Fruit fly (Drosophila melanogaster) whole organism, embryonic: ENCODE results near the gene IscU.

ENCODE experiments used
- BtbVII ChIP-seq: fragments of 200-800 bp; sonication (Bioruptor generic); optimal IDR thresholded peaks from 3 replicates; lab custom pipeline; 2017; ENCODE audit warnings: missing biosample characterization, mild to moderate bottlenecking, missing genetic modification characterization
- C15 ChIP-seq: fragments of 200-800 bp; sonication (Bioruptor generic); IDR thresholded peaks from 3 replicates; pipeline ENCODE4 v1.3.6; 2022; ENCODE audit warnings: missing biosample characterization, missing genetic modification characterization
- CG10209 ChIP-seq: fragments of 200-800 bp; sonication (Bioruptor generic); optimal IDR thresholded peaks from 3 replicates; lab custom pipeline; 2017; ENCODE audit warnings: missing biosample characterization, mild to moderate bottlenecking, missing genetic modification characterization, missing genetic modification reagents
- CG12219 ChIP-seq: fragments of 200-800 bp; sonication (Bioruptor generic); optimal IDR thresholded peaks from 3 replicates; lab custom pipeline; 2018; ENCODE audit warnings: missing biosample characterization, mild to moderate bottlenecking, missing genetic modification characterization
- CG12942 ChIP-seq: fragments of 200-800 bp; sonication (Bioruptor generic); optimal IDR thresholded peaks from 3 replicates; lab custom pipeline; 2016; ENCODE audit warnings: missing biosample characterization, missing genetic modification characterization
- CG16813 ChIP-seq: fragments of 200-800 bp; sonication (Bioruptor generic); IDR thresholded peaks from 3 replicates; pipeline ENCODE4 v1.3.6; 2022; ENCODE audit warnings: missing biosample characterization, missing genetic modification characterization; ENCODE audit not compliant: partially characterized antibody
- CG16863 ChIP-seq: fragments of 200-800 bp; sonication (Bioruptor generic); optimal IDR thresholded peaks from 3 replicates; lab custom pipeline; 2016; ENCODE audit warnings: missing biosample characterization, missing genetic modification characterization
- CG18619 ChIP-seq: fragments of 200-800 bp; sonication (Bioruptor generic); optimal IDR thresholded peaks from 3 replicates; lab custom pipeline; 2017; ENCODE audit warnings: missing biosample characterization, mild to moderate bottlenecking, missing genetic modification characterization
- CG2875 ChIP-seq: fragments of 200-800 bp; sonication (Bioruptor generic); optimal IDR thresholded peaks from 2 replicates; lab custom pipeline; 2017; ENCODE audit warnings: missing biosample characterization, mild to moderate bottlenecking, missing genetic modification characterization, missing genetic modification reagents
- CG2889 ChIP-seq: fragments of 200-800 bp; sonication (Bioruptor generic); IDR thresholded peaks from 3 replicates; pipeline ENCODE4 v1.3.6; 2022; ENCODE audit warnings: missing biosample characterization, missing genetic modification characterization
- CG31224 ChIP-seq: fragments of 200-800 bp; sonication (Bioruptor generic); IDR thresholded peaks from 2 replicates; pipeline ENCODE4 v1.3.6; 2022; ENCODE audit warnings: missing biosample characterization, missing genetic modification characterization
- CG31365 ChIP-seq: fragments of 200-800 bp; sonication (Bioruptor generic); optimal IDR thresholded peaks from 2 replicates; lab custom pipeline; 2018; ENCODE audit warnings: missing biosample characterization, mild to moderate bottlenecking, missing genetic modification characterization
- CG7271 ChIP-seq: fragments of 200-800 bp; sonication (Bioruptor generic); optimal IDR thresholded peaks from 2 replicates; lab custom pipeline; 2018; ENCODE audit warnings: missing biosample characterization, mild to moderate bottlenecking, missing genetic modification characterization, moderate library complexity
- CG7928 ChIP-seq: fragments of 200-800 bp; sonication (Bioruptor generic); optimal IDR thresholded peaks from 2 replicates; lab custom pipeline; 2017; ENCODE audit warnings: missing biosample characterization, mild to moderate bottlenecking, missing genetic modification characterization
- CG8944 ChIP-seq: fragments of 200-800 bp; sonication (Bioruptor generic); optimal IDR thresholded peaks from 3 replicates; lab custom pipeline; 2016; ENCODE audit warnings: missing biosample characterization, missing genetic modification characterization
- CG9609 ChIP-seq: fragments of 200-800 bp; sonication (Bioruptor generic); optimal IDR thresholded peaks from 3 replicates; lab custom pipeline; 2016; ENCODE audit warnings: missing biosample characterization, missing genetic modification characterization
- CG9797 ChIP-seq: fragments of 200-800 bp; sonication (Bioruptor generic); optimal IDR thresholded peaks from 3 replicates; lab custom pipeline; 2018; ENCODE audit warnings: missing biosample characterization, mild to moderate bottlenecking, missing genetic modification characterization
- CG9932 ChIP-seq: fragments of 200-800 bp; sonication (Bioruptor generic); IDR thresholded peaks from 2 replicates; pipeline ENCODE4 v1.3.6; 2022; ENCODE audit warnings: missing biosample characterization, missing genetic modification characterization
- D19B ChIP-seq: fragments of 200-800 bp; sonication (Bioruptor generic); optimal IDR thresholded peaks from 2 replicates; lab custom pipeline; 2017; ENCODE audit warnings: missing biosample characterization, mild to moderate bottlenecking, missing genetic modification characterization
- HmgD ChIP-seq: fragments of 200-800 bp; sonication (Bioruptor generic); optimal IDR thresholded peaks from 3 replicates; lab custom pipeline; 2016; ENCODE audit warnings: missing biosample characterization, missing genetic modification characterization
- Hr51 ChIP-seq, 2 experiments: fragments of 200-800 bp; sonication (Bioruptor generic); optimal IDR thresholded peaks; 2 replicates in 1 of 2; 3 replicates in 1 of 2; lab custom pipeline; 2016 to 2018; ENCODE audit warnings: missing biosample characterization in 2 of 2, missing genetic modification characterization in 2 of 2, mild to moderate bottlenecking in 1 of 2, moderate library complexity in 1 of 2
- Hsf ChIP-seq: fragments of 200-800 bp; sonication (Bioruptor generic); optimal IDR thresholded peaks from 3 replicates; lab custom pipeline; 2016; ENCODE audit warnings: missing biosample characterization, missing genetic modification characterization
- Lhr ChIP-seq: fragments of 200-800 bp; sonication (Bioruptor generic); optimal IDR thresholded peaks from 3 replicates; lab custom pipeline; 2017; ENCODE audit warnings: mild to moderate bottlenecking, missing biosample characterization, missing genetic modification reagents, missing genetic modification characterization
- NC2α ChIP-seq: fragments of 200-800 bp; sonication (Bioruptor generic); optimal IDR thresholded peaks from 2 replicates; lab custom pipeline; 2016; ENCODE audit warnings: missing biosample characterization, missing genetic modification characterization
- NC2β ChIP-seq: fragments of 200-800 bp; sonication (Bioruptor generic); optimal IDR thresholded peaks from 2 replicates; lab custom pipeline; 2016; ENCODE audit warnings: missing biosample characterization, missing genetic modification characterization
- Nf-YC ChIP-seq: fragments of 200-800 bp; optimal IDR thresholded peaks from 3 replicates; lab custom pipeline; 2019; ENCODE audit warnings: missing biosample characterization, mild to moderate bottlenecking, missing genetic modification characterization, moderate library complexity
- Opbp ChIP-seq: fragments of 200-800 bp; sonication (Bioruptor generic); IDR thresholded peaks from 3 replicates; pipeline ENCODE4 v1.3.6; 2022; ENCODE audit warnings: missing biosample characterization, missing genetic modification characterization; ENCODE audit not compliant: partially characterized antibody
- Sry-β ChIP-seq: fragments of 200-800 bp; sonication (Bioruptor generic); optimal IDR thresholded peaks from 2 replicates; lab custom pipeline; 2018; ENCODE audit warnings: missing biosample characterization, mild to moderate bottlenecking, missing genetic modification characterization, moderate library complexity
- Ssrp ChIP-seq: fragments of 200-800 bp; sonication (Bioruptor generic); optimal IDR thresholded peaks from 2 replicates; lab custom pipeline; 2018; ENCODE audit warnings: missing biosample characterization, mild to moderate bottlenecking, missing genetic modification characterization, moderate library complexity
- Vsx1 ChIP-seq: fragments of 200-800 bp; sonication (Bioruptor generic); optimal IDR thresholded peaks from 2 replicates; lab custom pipeline; 2017; ENCODE audit warnings: missing biosample characterization, mild to moderate bottlenecking, missing genetic modification characterization, missing genetic modification reagents
- ash1 ChIP-seq: fragments of 200-800 bp; sonication (Bioruptor generic); optimal IDR thresholded peaks from 2 replicates; lab custom pipeline; 2018; ENCODE audit warnings: missing biosample characterization, mild to moderate bottlenecking, missing genetic modification characterization
- bab2 ChIP-seq: fragments of 200-800 bp; sonication (Bioruptor generic); optimal IDR thresholded peaks from 2 replicates; lab custom pipeline; 2016; ENCODE audit warnings: missing biosample characterization, missing genetic modification characterization
- danr ChIP-seq: fragments of 200-800 bp; sonication (Bioruptor generic); IDR thresholded peaks from 2 replicates; pipeline ENCODE4 v1.3.6; 2022; ENCODE audit warnings: missing biosample characterization, missing genetic modification characterization
- esg ChIP-seq: fragments of 200-800 bp; sonication (Bioruptor generic); conservative IDR thresholded peaks from 2 replicates; pipeline ENCODE4 v1.3.6; 2022; ENCODE audit warnings: missing biosample characterization, missing genetic modification characterization
- fd96Cb ChIP-seq: fragments of 200-800 bp; sonication (Bioruptor generic); optimal IDR thresholded peaks from 2 replicates; lab custom pipeline; 2018; ENCODE audit warnings: missing biosample characterization, mild to moderate bottlenecking, missing genetic modification characterization, moderate library complexity
- gcm ChIP-seq: fragments of 200-800 bp; sonication (Bioruptor generic); optimal IDR thresholded peaks from 2 replicates; lab custom pipeline; 2019; ENCODE audit warnings: missing biosample characterization, mild to moderate bottlenecking, missing genetic modification characterization, moderate library complexity
- gro ChIP-seq: fragments of 200-800 bp; sonication (Bioruptor generic); optimal IDR thresholded peaks from 2 replicates; lab custom pipeline; 2016; ENCODE audit warnings: missing biosample characterization, missing genetic modification characterization
- ham ChIP-seq: fragments of 200-800 bp; sonication (Bioruptor generic); IDR thresholded peaks from 2 replicates; pipeline ENCODE4 v1.3.6; 2022; ENCODE audit warnings: missing biosample characterization, missing genetic modification characterization
- hth ChIP-seq: fragments of >200 bp; optimal IDR thresholded peaks from 2 replicates; lab custom pipeline; 2017; ENCODE audit warnings: inconsistent platforms
- ind ChIP-seq: fragments of 200-800 bp; sonication (Bioruptor generic); optimal IDR thresholded peaks from 3 replicates; lab custom pipeline; 2016; ENCODE audit warnings: missing biosample characterization, missing genetic modification characterization
- jigr1 ChIP-seq: fragments of 200-800 bp; sonication (Bioruptor generic); IDR thresholded peaks from 3 replicates; pipeline ENCODE4 v1.3.6; 2022; ENCODE audit warnings: missing biosample characterization, missing genetic modification characterization
- nom ChIP-seq: fragments of 200-800 bp; sonication (Bioruptor generic); optimal IDR thresholded peaks from 2 replicates; lab custom pipeline; 2017; ENCODE audit warnings: missing biosample characterization, missing genetic modification characterization, mild to moderate bottlenecking, moderate library complexity, missing genetic modification reagents
- oc ChIP-seq: fragments of 200-800 bp; sonication (Bioruptor generic); optimal IDR thresholded peaks from 2 replicates; lab custom pipeline; 2018; ENCODE audit warnings: missing biosample characterization, mild to moderate bottlenecking, missing genetic modification characterization, moderate library complexity
- p53 ChIP-seq: fragments of 200-800 bp; sonication (Bioruptor generic); optimal IDR thresholded peaks from 2 replicates; lab custom pipeline; 2016; ENCODE audit warnings: missing biosample characterization, missing genetic modification characterization
- peb ChIP-seq: fragments of 200-800 bp; sonication (Bioruptor generic); IDR thresholded peaks from 2 replicates; pipeline ENCODE4 v1.3.6; 2022; ENCODE audit warnings: missing biosample characterization, missing genetic modification characterization
- pnt ChIP-seq: fragments of 200-800 bp; sonication (Bioruptor generic); optimal IDR thresholded peaks from 3 replicates; lab custom pipeline; 2016; ENCODE audit warnings: missing biosample characterization, missing genetic modification characterization
- ranshi ChIP-seq: fragments of 200-800 bp; sonication (Bioruptor generic); IDR thresholded peaks from 2 replicates; pipeline ENCODE4 v1.3.6; 2022; ENCODE audit warnings: missing biosample characterization, missing genetic modification characterization
- sna ChIP-seq: fragments of 200-800 bp; sonication (Bioruptor generic); IDR thresholded peaks from 2 replicates; pipeline ENCODE4 v1.3.6; 2022; ENCODE audit warnings: missing biosample characterization, missing genetic modification characterization; ENCODE audit not compliant: partially characterized antibody
- tgo ChIP-seq: fragments of 200-800 bp; sonication (Bioruptor generic); IDR thresholded peaks from 3 replicates; pipeline ENCODE4 v1.3.6; 2022; ENCODE audit warnings: missing biosample characterization, missing genetic modification characterization
- tup ChIP-seq: fragments of 200-800 bp; sonication (Bioruptor generic); optimal IDR thresholded peaks from 2 replicates; lab custom pipeline; 2016; ENCODE audit warnings: missing biosample characterization, mild to moderate bottlenecking, missing genetic modification characterization, moderate library complexity
- usp ChIP-seq: fragments of >200 bp; optimal IDR thresholded peaks from 2 replicates; lab custom pipeline; 2017; ENCODE audit warnings: missing biosample characterization, missing genetic modification characterization
- zen2 ChIP-seq: fragments of 200-800 bp; sonication (Bioruptor generic); IDR thresholded peaks from 3 replicates; pipeline ENCODE4 v1.3.6; 2022; ENCODE audit warnings: missing biosample characterization, missing genetic modification characterization; ENCODE audit not compliant: partially characterized antibody

Gene IscU

DNA sequence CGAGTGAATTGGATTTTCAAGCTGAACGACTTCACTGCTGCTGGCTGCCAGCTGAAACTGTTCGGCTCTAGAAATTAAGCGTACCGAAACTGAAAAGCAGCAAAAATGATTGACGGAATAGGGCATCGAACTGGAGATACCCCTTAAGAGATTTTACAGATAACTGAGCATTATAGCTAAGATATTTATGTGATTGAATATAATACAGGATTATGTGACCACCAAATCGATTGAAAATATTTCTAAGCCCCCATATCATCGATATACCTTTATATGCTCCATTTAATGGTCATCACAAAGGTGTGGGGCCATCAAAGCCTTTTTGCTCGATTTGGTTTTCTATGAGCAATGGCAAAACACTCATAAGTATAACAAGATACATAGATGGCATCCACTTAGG, 39.2 kb downstream of the IscU start (continued):
- no peak for TF ChIP-seq Lhr (GFP tag; lab: Kevin White, UChicago)
- TF ChIP-seq peb (GFP tag; lab: Robert Waterston, UW): no peak
- TF ChIP-seq CG31224: peak; percentile 47; the same call in 1 of the 2 replicates
- TF ChIP-seq CG31365 (tag; lab: Kevin White, UChicago): no peak
- no peak for TF ChIP-seq CG2889 (GFP tag; lab: Robert Waterston, UW)
- peak; percentile 8 for TF ChIP-seq CG18619 (GFP tag; lab: Kevin White, UChicago)
- TF ChIP-seq tup: no peak
- TF ChIP-seq CG12219 (GFP tag; lab: Kevin White, UChicago): peak; percentile 48
- TF ChIP-seq CG10209: peak; percentile 32
- peak; percentile 58 for TF ChIP-seq esg (GFP tag; lab: Robert Waterston, UW)
- TF ChIP-seq C15: no peak
- TF ChIP-seq nom: no peak
- TF ChIP-seq fd96Cb (tag; lab: Kevin White, UChicago): no peak
- TF ChIP-seq bab2: no peak
- TF ChIP-seq CG7928: no peak
- no peak for TF ChIP-seq NC2β (GFP tag; lab: Kevin White, UChicago)
- TF ChIP-seq tgo: peak; percentile 58; the same call in 2 of the 3 replicates
- no peak for TF ChIP-seq CG9797
- TF ChIP-seq p53 (GFP tag; lab: Kevin White, UChicago): no peak
- TF ChIP-seq D19B (GFP tag; lab: Kevin White, UChicago): peak; percentile 89
- no peak for TF ChIP-seq ind (GFP tag; lab: Kevin White, UChicago)
- no peak for TF ChIP-seq Vsx1 (GFP tag; lab: Kevin White, UChicago)
- TF ChIP-seq gcm (GFP tag; lab: Kevin White, UChicago): no peak
- TF ChIP-seq Opbp (GFP tag; lab: Robert Waterston, UW): no peak
- no peak for TF ChIP-seq CG16813 (GFP tag; lab: Robert Waterston, UW)
- TF ChIP-seq CG9609 (GFP tag; lab: Kevin White, UChicago): peak; percentile 2
- TF ChIP-seq sna (GFP tag; lab: Robert Waterston, UW): no peak
- peak; percentile 43 for TF ChIP-seq Hsf (GFP tag; lab: Kevin White, UChicago)
- TF ChIP-seq usp (GFP tag; lab: Kevin White, UChicago): no peak
- no peak for TF ChIP-seq jigr1
- no peak for TF ChIP-seq HmgD (GFP tag; lab: Kevin White, UChicago)
- peak; percentile 30 for TF ChIP-seq Ssrp (tag; lab: Kevin White, UChicago)
- no peak for TF ChIP-seq zen2 (GFP tag; lab: Robert Waterston, UW)
- no peak for TF ChIP-seq NC2α (GFP tag; lab: Kevin White, UChicago)
- TF ChIP-seq CG2875 (GFP tag; lab: Kevin White, UChicago): no peak
- no peak for TF ChIP-seq CG12942 (GFP tag; lab: Kevin White, UChicago)
- no peak for TF ChIP-seq CG8944
- no peak for TF ChIP-seq ash1
- TF ChIP-seq CG9932: peak; percentile 69
- no peak for TF ChIP-seq Nf-YC (tag; lab: Kevin White, UChicago)
- no peak for TF ChIP-seq CG7271 (tag; lab: Kevin White, UChicago)
- TF ChIP-seq CG16863: peak; percentile 25
- TF ChIP-seq Hr51 (GFP tag; optimal IDR thresholded peaks at IDR 0.05; lab: Kevin White, UChicago): no peak
- TF ChIP-seq hth (lab: Kevin White, UChicago): no peak
- no peak for TF ChIP-seq oc
- TF ChIP-seq ham (GFP tag; lab: Robert Waterston, UW): no peak
- TF ChIP-seq Sry-β (GFP tag; lab: Kevin White, UChicago): no peak
- TF ChIP-seq danr (GFP tag; lab: Robert Waterston, UW): no peak
- TF ChIP-seq pnt (GFP tag; lab: Kevin White, UChicago): peak; percentile 53
- TF ChIP-seq gro (GFP tag; lab: Kevin White, UChicago): no peak
- no peak for TF ChIP-seq BtbVII
- TF ChIP-seq ranshi (GFP tag; lab: Robert Waterston, UW): peak; percentile 45; the same call in 1 of the 2 replicates
